Worm (Caenorhabditis elegans): ENCODE results near the gene spp-16.

- TF ChIP-seq nhr-11 (tag; optimal IDR thresholded peaks at IDR 0.05) (no peak), zag-1 (tag; optimal IDR thresholded peaks at IDR 0.05) (no peak), lir-3 (tag; optimal IDR thresholded peaks at IDR 0.05; ENCODE audit: poor library complexity) (no peak), egl-27 (tag; optimal IDR thresholded peaks at IDR 0.05) (no peak), ama-1 (optimal IDR thresholded peaks at IDR 0.05) (no peak), nhr-77 (tag; optimal IDR thresholded peaks at IDR 0.05) (no peak), isw-1 (GFP tag; IDR thresholded peaks at IDR 0.05) (no peak), dpl-1 (GFP tag; optimal IDR thresholded peaks at IDR 0.05) (no peak), snu-23 (GFP tag; optimal IDR thresholded peaks at IDR 0.05) (no peak), lsy-2 (tag; optimal IDR thresholded peaks at IDR 0.05) (no peak), ces-1 (GFP tag; optimal IDR thresholded peaks at IDR 0.05) (no peak)
Measured at ce11 chrV:10947210-10947609, 46.1 kb upstream of the spp-16 start.

All from whole organism, L1 larva.